Fruit fly (Drosophila melanogaster) whole organism, adult: ENCODE results near the gene betaTub97EF.

Experiments
- CG11617 ChIP-seq: fragments of 200-800 bp; sonication (Bioruptor generic); optimal IDR thresholded peaks from 2 replicates; lab custom pipeline; 2017; ENCODE audit warnings: mild to moderate bottlenecking, missing biosample characterization, missing genetic modification reagents, missing genetic modification characterization
- CG5204 ChIP-seq: fragments of 200-800 bp; sonication (Bioruptor generic); optimal IDR thresholded peaks from 2 replicates; lab custom pipeline; 2016; ENCODE audit warnings: missing biosample characterization, missing genetic modification characterization
- bab1 ChIP-seq: fragments of 200-800 bp; sonication (Bioruptor generic); optimal IDR thresholded peaks from 3 replicates; lab custom pipeline; 2019; ENCODE audit warnings: missing biosample characterization, mild to moderate bottlenecking, missing genetic modification characterization, moderate library complexity
- cnc ChIP-seq, 2 experiments: fragments of >200 bp; optimal IDR thresholded peaks; 2 replicates each; lab custom pipeline; 2017
- kay ChIP-seq: fragments of 200-800 bp; sonication (Bioruptor generic); peaks from one replicate; lab custom pipeline; 2016; ENCODE audit warnings: missing biosample characterization, missing genetic modification characterization, borderline replicate concordance
- tj ChIP-seq: fragments of 200-800 bp; sonication (Bioruptor generic); optimal IDR thresholded peaks from 3 replicates; lab custom pipeline; 2017; ENCODE audit warnings: missing biosample characterization, mild to moderate bottlenecking, missing genetic modification characterization, moderate library complexity
- toe ChIP-seq: fragments of 200-800 bp; sonication (Bioruptor generic); optimal IDR thresholded peaks from 2 replicates; lab custom pipeline; 2016; ENCODE audit warnings: missing biosample characterization, missing genetic modification characterization

DNA sequence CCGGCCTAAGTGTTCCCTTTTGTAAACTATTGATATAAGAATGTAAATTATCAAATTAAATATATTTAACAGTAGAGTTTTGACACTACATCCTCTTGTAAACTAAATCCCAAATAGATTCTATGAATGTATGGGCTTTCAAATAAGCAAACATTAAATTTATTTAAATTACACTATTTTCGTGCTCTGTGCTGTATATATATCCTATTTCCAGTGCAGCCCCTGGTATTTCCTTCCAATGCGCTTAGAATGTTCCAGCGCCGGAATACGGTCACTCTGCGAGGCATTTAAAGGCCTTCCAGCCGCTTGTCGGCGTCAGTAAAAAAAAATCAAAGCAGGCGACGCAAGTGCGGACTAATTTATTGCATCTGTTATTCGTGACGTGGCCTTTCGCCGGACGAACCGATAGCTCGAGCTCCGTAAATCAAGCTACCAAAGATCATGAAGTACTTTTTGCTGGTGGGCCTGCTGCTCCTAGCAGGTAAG, 39.7 kb downstream of the betaTub97EF start, which contains the start of gene Gp93:
- TF ChIP-seq CG11617 (GFP tag; lab: Kevin White, UChicago) (peak; percentile 46), bab1 (GFP tag; lab: Kevin White, UChicago) (peak; percentile 70), toe (GFP tag; lab: Kevin White, UChicago) (no peak), CG5204 (no peak), tj (GFP tag; lab: Kevin White, UChicago) (peak; percentile 17), cnc (optimal IDR thresholded peaks at IDR 0.05; lab: Kevin White, UChicago) (no peak), kay (no peak)
